Comparison of ENCODE assay signal across 4 worm cellular contexts in the genomic region with DNA sequence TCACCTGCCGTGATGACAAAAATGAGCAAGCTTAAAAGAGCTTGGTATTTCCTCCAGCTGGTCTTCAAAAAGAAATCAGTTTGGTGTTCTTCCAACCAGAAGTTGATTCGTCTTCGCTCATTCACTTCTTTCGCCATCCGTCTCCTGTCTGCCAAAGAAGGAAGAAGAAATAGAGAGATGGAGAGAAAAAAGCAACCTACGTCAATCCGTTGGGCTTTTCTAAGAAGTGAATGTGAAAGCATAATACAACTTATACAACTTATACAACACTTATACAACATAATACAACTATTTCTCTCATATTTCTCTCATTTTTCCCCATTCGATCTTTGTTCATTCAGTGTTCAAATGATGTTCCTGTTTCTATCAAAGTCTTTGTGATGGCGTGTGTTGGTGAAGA.
TF ChIP-seq lines count a peak whose summit lies in the region.

No protein-coding gene starts in this region.

TF ChIP-seq in whole organism, L1 larva, 84 proteins besides CTCF, POLR2A, EP300 and RAD21:
- TF ChIP-seq sox-4 (tag; optimal IDR thresholded peaks at IDR 0.05; lab: Kevin White, UChicago) (peak; percentile 70), egl-13 (tag; optimal IDR thresholded peaks at IDR 0.05; lab: Kevin White, UChicago) (peak; percentile 30), dsc-1 (tag; optimal IDR thresholded peaks at IDR 0.05; lab: Kevin White, UChicago) (peak; percentile 70), sup-37 (GFP tag; optimal IDR thresholded peaks at IDR 0.05; lab: Kevin White, UChicago) (no peak), nhr-71 (tag; optimal IDR thresholded peaks at IDR 0.05; lab: Kevin White, UChicago) (peak; percentile 66), grh-1 (GFP tag; IDR thresholded peaks at IDR 0.05; lab: Robert Waterston, UW) (no peak), fos-1 (tag; optimal IDR thresholded peaks at IDR 0.05; lab: Kevin White, UChicago) (no peak), nhr-85 (tag; lab: Kevin White, UChicago) (no peak), lin-35 (GFP tag; optimal IDR thresholded peaks at IDR 0.05; lab: Kevin White, UChicago) (peak in 1 of 2 experiments; percentile 2), nhr-20 (tag; optimal IDR thresholded peaks at IDR 0.05; lab: Kevin White, UChicago) (no peak), C34B4.2 (tag; optimal IDR thresholded peaks at IDR 0.05; lab: Kevin White, UChicago) (no peak), nhr-47 (tag; optimal IDR thresholded peaks at IDR 0.05; lab: Kevin White, UChicago) (peak; percentile 54), lin-14 (GFP tag; optimal IDR thresholded peaks at IDR 0.05; lab: Kevin White, UChicago) (peak; percentile 72), swsn-7 (tag; optimal IDR thresholded peaks at IDR 0.05; lab: Kevin White, UChicago) (peak; percentile 41), fkh-8 (tag; optimal IDR thresholded peaks at IDR 0.05; lab: Kevin White, UChicago) (peak; percentile 84), nhr-77 (tag; optimal IDR thresholded peaks at IDR 0.05; lab: Kevin White, UChicago) (no peak), lsy-2 (tag; optimal IDR thresholded peaks at IDR 0.05; lab: Kevin White, UChicago) (peak; percentile 15 to 23)
TF ChIP-seq in whole organism, L1 larva: peak in this region for 10.

TF ChIP-seq in whole organism, L2 larva, 48 proteins besides CTCF, POLR2A, EP300 and RAD21 (continues in another document):
- TF ChIP-seq lsy-2 (tag; optimal IDR thresholded peaks at IDR 0.05; lab: Kevin White, UChicago) (peak in 1 of 2 experiments; percentile 33), zag-1 (tag; optimal IDR thresholded peaks at IDR 0.05; lab: Kevin White, UChicago) (no peak), gmeb-1 (tag; optimal IDR thresholded peaks at IDR 0.05; lab: Kevin White, UChicago) (no peak), peb-1 (tag; optimal IDR thresholded peaks at IDR 0.05; lab: Kevin White, UChicago) (no peak), mbf-1 (tag; optimal IDR thresholded peaks at IDR 0.05; lab: Kevin White, UChicago) (no peak), ama-1 (optimal IDR thresholded peaks at IDR 0.05; lab: Kevin White, UChicago) (no peak), dmd-4 (tag; optimal IDR thresholded peaks at IDR 0.05; lab: Kevin White, UChicago) (no peak), ztf-4 (tag; optimal IDR thresholded peaks at IDR 0.05; lab: Kevin White, UChicago) (no peak), elt-1 (tag; optimal IDR thresholded peaks at IDR 0.05; lab: Kevin White, UChicago) (no peak), nhr-12 (tag; optimal IDR thresholded peaks at IDR 0.05; lab: Kevin White, UChicago) (no peak), ceh-16 (tag; optimal IDR thresholded peaks at IDR 0.05; lab: Kevin White, UChicago) (no peak), mdl-1 (tag; optimal IDR thresholded peaks at IDR 0.05; lab: Kevin White, UChicago) (no peak), crh-2 (tag; optimal IDR thresholded peaks at IDR 0.05; lab: Kevin White, UChicago) (peak; percentile 46), alr-1 (tag; optimal IDR thresholded peaks at IDR 0.05; lab: Kevin White, UChicago) (no peak), nhr-129 (tag; optimal IDR thresholded peaks at IDR 0.05; lab: Kevin White, UChicago) (peak; percentile 9), unc-55 (GFP tag; optimal IDR thresholded peaks at IDR 0.05; lab: Kevin White, UChicago) (peak; percentile 22), nhr-23 (tag; optimal IDR thresholded peaks at IDR 0.05; lab: Kevin White, UChicago) (no peak), unc-39 (tag; optimal IDR thresholded peaks at IDR 0.05; lab: Kevin White, UChicago) (no peak), lin-13 (GFP tag; optimal IDR thresholded peaks at IDR 0.05; lab: Kevin White, UChicago) (peak; percentile 30), ztf-1 (GFP tag; conservative IDR thresholded peaks at IDR 0.05; lab: Robert Waterston, UW) (no peak), blmp-1 (tag; optimal IDR thresholded peaks at IDR 0.05; lab: Kevin White, UChicago; ENCODE audit: insufficient read depth) (no peak), nhr-237 (tag; optimal IDR thresholded peaks at IDR 0.05; lab: Kevin White, UChicago) (no peak), R02D3.7 (tag; optimal IDR thresholded peaks at IDR 0.05; lab: Kevin White, UChicago) (no peak), egl-27 (tag; optimal IDR thresholded peaks at IDR 0.05; lab: Kevin White, UChicago) (no peak), lin-11 (tag; optimal IDR thresholded peaks at IDR 0.05; lab: Kevin White, UChicago) (no peak)

TF ChIP-seq in whole organism, L3 larva, 47 proteins besides CTCF, POLR2A, EP300 and RAD21:
- peak; percentile 9 for TF ChIP-seq nfya-1 (tag; optimal IDR thresholded peaks at IDR 0.05; lab: Kevin White, UChicago; ENCODE audit: insufficient read depth)
- TF ChIP-seq ceh-9 (tag; optimal IDR thresholded peaks at IDR 0.05; lab: Kevin White, UChicago), result no peak

TF ChIP-seq in whole organism, L4 larva, 104 proteins besides CTCF, POLR2A, EP300 and RAD21:
- TF ChIP-seq pha-4 (GFP tag; IDR thresholded peaks at IDR 0.05; lab: Robert Waterston, UW) (no peak), pha-4 (tag; optimal IDR thresholded peaks at IDR 0.05; lab: Kevin White, UChicago) (no peak), mep-1 (tag; optimal IDR thresholded peaks at IDR 0.05; lab: Kevin White, UChicago) (peak; percentile 36), ZK546.5 (tag; optimal IDR thresholded peaks at IDR 0.05; lab: Kevin White, UChicago) (no peak), arid-1 (GFP tag; conservative IDR thresholded peaks at IDR 0.05; lab: Robert Waterston, UW) (no peak), duxl-1 (tag; optimal IDR thresholded peaks at IDR 0.05; lab: Kevin White, UChicago; ENCODE audit: poor library complexity) (no peak), R02D3.7 (tag; optimal IDR thresholded peaks at IDR 0.05; lab: Kevin White, UChicago) (no peak), nhr-11 (tag; optimal IDR thresholded peaks at IDR 0.05; lab: Kevin White, UChicago) (peak; percentile 26), ZK337.2 (GFP tag; IDR thresholded peaks at IDR 0.05; lab: Robert Waterston, UW) (no peak)
